Fruit fly (Drosophila melanogaster): ENCODE results near the gene Nup35.

dm6 chrX:18657012-18657411 lies 9.0 kb downstream of the Nup35 start, which contains the start of gene CG6659:
- TF ChIP-seq Rel (GFP tag; optimal IDR thresholded peaks at IDR 0.05) (no peak), Rel (tag; optimal IDR thresholded peaks at IDR 0.05) (peak; percentile 88), usp (GFP tag; optimal IDR thresholded peaks at IDR 0.05) (no peak)

All from whole organism, wandering third instar larva.